Fruit fly (Drosophila melanogaster) whole organism, embryonic: ENCODE data around the gene Ubc7.

Experiments used
- BEAF-32 ChIP-seq: fragments of 200-800 bp; sonication (Bioruptor generic); optimal IDR thresholded peaks from 3 replicates; lab custom pipeline; 2017; ENCODE audit warnings: missing biosample characterization, missing genetic modification characterization, mild to moderate bottlenecking, moderate library complexity, missing genetic modification reagents
- CG10267 ChIP-seq: fragments of 200-800 bp; sonication (Bioruptor generic); optimal IDR thresholded peaks from 2 replicates; lab custom pipeline; 2018; ENCODE audit warnings: missing biosample characterization, mild to moderate bottlenecking, missing genetic modification characterization, moderate library complexity
- CG10431 ChIP-seq: fragments of 200-800 bp; sonication (Bioruptor generic); optimal IDR thresholded peaks from 3 replicates; lab custom pipeline; 2018; ENCODE audit warnings: missing biosample characterization, mild to moderate bottlenecking, missing genetic modification characterization
- CG11696 ChIP-seq: fragments of 200-800 bp; sonication (Bioruptor generic); IDR thresholded peaks from 2 replicates; pipeline ENCODE4 v1.3.6; 2022; ENCODE audit warnings: missing biosample characterization, missing genetic modification characterization
- CG12769 ChIP-seq: fragments of 200-800 bp; sonication (Bioruptor generic); optimal IDR thresholded peaks from 2 replicates; lab custom pipeline; 2019; ENCODE audit warnings: missing biosample characterization, mild to moderate bottlenecking, missing genetic modification characterization, moderate library complexity
- CG12942 ChIP-seq: fragments of 200-800 bp; sonication (Bioruptor generic); optimal IDR thresholded peaks from 3 replicates; lab custom pipeline; 2016; ENCODE audit warnings: missing biosample characterization, missing genetic modification characterization
- CG15479 ChIP-seq: fragments of 200-800 bp; sonication (Bioruptor generic); optimal IDR thresholded peaks from 3 replicates; lab custom pipeline; 2019; ENCODE audit warnings: missing biosample characterization, mild to moderate bottlenecking, missing genetic modification characterization, moderate library complexity
- CG15514 ChIP-seq: fragments of 200-800 bp; sonication (Bioruptor generic); optimal IDR thresholded peaks from 3 replicates; lab custom pipeline; 2017; ENCODE audit warnings: missing biosample characterization, missing genetic modification characterization, mild to moderate bottlenecking, moderate library complexity, missing genetic modification reagents
- CG17385 ChIP-seq: fragments of 200-800 bp; sonication (Bioruptor generic); optimal IDR thresholded peaks from 3 replicates; lab custom pipeline; 2018; ENCODE audit warnings: missing biosample characterization, mild to moderate bottlenecking, missing genetic modification characterization
- CG18599 ChIP-seq: fragments of 200-800 bp; sonication (Bioruptor generic); optimal IDR thresholded peaks from 3 replicates; lab custom pipeline; 2017; ENCODE audit warnings: missing biosample characterization, missing genetic modification characterization, mild to moderate bottlenecking, moderate library complexity, missing genetic modification reagents
- CG2120 ChIP-seq: fragments of 200-800 bp; sonication (Bioruptor generic); optimal IDR thresholded peaks from 3 replicates; lab custom pipeline; 2016; ENCODE audit warnings: missing biosample characterization, missing genetic modification characterization
- CG2712 ChIP-seq: fragments of 200-800 bp; optimal IDR thresholded peaks from 3 replicates; lab custom pipeline; 2019; ENCODE audit warnings: missing biosample characterization, mild to moderate bottlenecking, missing genetic modification characterization, moderate library complexity
- CG31224 ChIP-seq: fragments of 200-800 bp; sonication (Bioruptor generic); IDR thresholded peaks from 2 replicates; pipeline ENCODE4 v1.3.6; 2022; ENCODE audit warnings: missing biosample characterization, missing genetic modification characterization
- CG4360 ChIP-seq: fragments of 200-800 bp; sonication (Bioruptor generic); IDR thresholded peaks from 2 replicates; pipeline ENCODE4 v1.3.6; 2022; ENCODE audit warnings: missing biosample characterization, missing genetic modification characterization
- CG4617 ChIP-seq: fragments of 200-800 bp; sonication (Bioruptor generic); optimal IDR thresholded peaks from 3 replicates; lab custom pipeline; 2016; ENCODE audit warnings: missing biosample characterization, missing genetic modification characterization, borderline replicate concordance
- CG6254 ChIP-seq: fragments of 200-800 bp; sonication (Bioruptor generic); optimal IDR thresholded peaks from 3 replicates; lab custom pipeline; 2017; ENCODE audit warnings: mild to moderate bottlenecking, missing biosample characterization, missing genetic modification reagents, missing genetic modification characterization
- CG7271 ChIP-seq: fragments of 200-800 bp; sonication (Bioruptor generic); optimal IDR thresholded peaks from 2 replicates; lab custom pipeline; 2018; ENCODE audit warnings: missing biosample characterization, mild to moderate bottlenecking, missing genetic modification characterization, moderate library complexity
- CG7556 ChIP-seq: fragments of 200-800 bp; sonication (Bioruptor generic); optimal IDR thresholded peaks from 2 replicates; lab custom pipeline; 2017; ENCODE audit warnings: missing biosample characterization, mild to moderate bottlenecking, missing genetic modification characterization
- CG8478 ChIP-seq: fragments of >200 bp; optimal IDR thresholded peaks from 2 replicates; lab custom pipeline; 2018
- CHES-1-like ChIP-seq: fragments of 200-800 bp; sonication (Bioruptor generic); optimal IDR thresholded peaks from 2 replicates; lab custom pipeline; 2016; ENCODE audit warnings: missing biosample characterization, missing genetic modification characterization
- ERR ChIP-seq: fragments of 200-800 bp; sonication (Bioruptor generic); optimal IDR thresholded peaks from 2 replicates; lab custom pipeline; 2016; ENCODE audit warnings: missing biosample characterization, missing genetic modification characterization
- Ets65A ChIP-seq: fragments of 200-800 bp; sonication (Bioruptor generic); peaks from one replicate; lab custom pipeline; 2016; ENCODE audit warnings: missing biosample characterization, missing genetic modification characterization
- Ets97D ChIP-seq: fragments of 200-800 bp; sonication (Bioruptor generic); optimal IDR thresholded peaks from 3 replicates; lab custom pipeline; 2016; ENCODE audit warnings: missing biosample characterization, missing genetic modification characterization
- MESR4 ChIP-seq: fragments of 200-800 bp; sonication (Bioruptor generic); optimal IDR thresholded peaks from 2 replicates; lab custom pipeline; 2018; ENCODE audit warnings: missing biosample characterization, mild to moderate bottlenecking, missing genetic modification characterization, moderate library complexity
- Med ChIP-seq: fragments of 200-800 bp; sonication (Bioruptor generic); peaks from one replicate; lab custom pipeline; 2016; ENCODE audit warnings: missing biosample characterization, missing genetic modification characterization, mild to moderate bottlenecking, inconsistent platforms, moderate library complexity
- Opbp ChIP-seq: fragments of 200-800 bp; sonication (Bioruptor generic); IDR thresholded peaks from 3 replicates; pipeline ENCODE4 v1.3.6; 2022; ENCODE audit warnings: missing biosample characterization, missing genetic modification characterization; ENCODE audit not compliant: partially characterized antibody
- Scr ChIP-seq: fragments of 200-800 bp; sonication (Bioruptor generic); IDR thresholded peaks from 2 replicates; pipeline ENCODE4 v1.3.6; 2022; ENCODE audit warnings: missing biosample characterization, missing genetic modification characterization; ENCODE audit not compliant: partially characterized antibody
- Sin3A ChIP-seq: fragments of >200 bp; optimal IDR thresholded peaks from 2 replicates; lab custom pipeline; 2018
- Sry-δ ChIP-seq: fragments of 200-800 bp; sonication (Bioruptor generic); optimal IDR thresholded peaks from 2 replicates; lab custom pipeline; 2016; ENCODE audit warnings: missing biosample characterization, missing genetic modification characterization
- amos ChIP-seq: fragments of 200-800 bp; sonication (Bioruptor generic); IDR thresholded peaks from 2 replicates; pipeline ENCODE4 v1.3.6; 2022; ENCODE audit warnings: missing biosample characterization, missing genetic modification characterization; ENCODE audit not compliant: partially characterized antibody
- eyg ChIP-seq: fragments of 200-800 bp; sonication (Bioruptor generic); optimal IDR thresholded peaks from 3 replicates; lab custom pipeline; 2016; ENCODE audit warnings: missing biosample characterization, missing genetic modification characterization
- ftz-f1 ChIP-seq: fragments of 200-800 bp; sonication (Bioruptor generic); optimal IDR thresholded peaks from 2 replicates; lab custom pipeline; 2016; ENCODE audit warnings: missing biosample characterization, missing genetic modification characterization
- gcm ChIP-seq: fragments of 200-800 bp; sonication (Bioruptor generic); optimal IDR thresholded peaks from 2 replicates; lab custom pipeline; 2019; ENCODE audit warnings: missing biosample characterization, mild to moderate bottlenecking, missing genetic modification characterization, moderate library complexity
- grau ChIP-seq: fragments of 200-800 bp; optimal IDR thresholded peaks from 3 replicates; lab custom pipeline; 2019; ENCODE audit warnings: missing biosample characterization, mild to moderate bottlenecking, missing genetic modification characterization, moderate library complexity
- hb ChIP-seq: fragments of 200-800 bp; sonication (Bioruptor generic); IDR thresholded peaks from 3 replicates; pipeline ENCODE4 v1.3.6; 2022; ENCODE audit warnings: missing biosample characterization, missing genetic modification characterization; ENCODE audit not compliant: partially characterized antibody
- insv ChIP-seq, 2 experiments: fragments of 200-800 bp; sonication (Bioruptor generic); optimal IDR thresholded peaks; 3 replicates each; lab custom pipeline; 2016 to 2018; ENCODE audit warnings: missing biosample characterization in 2 of 2, missing genetic modification characterization in 2 of 2
- knrl ChIP-seq: fragments of 200-800 bp; sonication (Bioruptor generic); IDR thresholded peaks from 3 replicates; pipeline ENCODE4 v1.3.6; 2022; ENCODE audit warnings: missing biosample characterization, missing genetic modification characterization; ENCODE audit not compliant: partially characterized antibody
- nau ChIP-seq: fragments of 200-800 bp; sonication (Bioruptor generic); optimal IDR thresholded peaks from 3 replicates; lab custom pipeline; 2017; ENCODE audit warnings: missing biosample characterization, mild to moderate bottlenecking, missing genetic modification characterization, missing genetic modification reagents
- nerfin-2 ChIP-seq: fragments of 200-800 bp; sonication (Bioruptor generic); IDR thresholded peaks from 2 replicates; pipeline ENCODE4 v1.3.6; 2022; ENCODE audit warnings: missing biosample characterization, missing genetic modification characterization; ENCODE audit not compliant: partially characterized antibody
- p53 ChIP-seq: fragments of 200-800 bp; sonication (Bioruptor generic); optimal IDR thresholded peaks from 2 replicates; lab custom pipeline; 2016; ENCODE audit warnings: missing biosample characterization, missing genetic modification characterization
- pfk ChIP-seq: fragments of 200-800 bp; sonication (Bioruptor generic); optimal IDR thresholded peaks from 2 replicates; lab custom pipeline; 2018; ENCODE audit warnings: missing biosample characterization, mild to moderate bottlenecking, missing genetic modification characterization, moderate library complexity
- phol ChIP-seq: fragments of 200-800 bp; sonication (Bioruptor generic); optimal IDR thresholded peaks from 3 replicates; lab custom pipeline; 2018; ENCODE audit warnings: missing biosample characterization, mild to moderate bottlenecking, missing genetic modification characterization, moderate library complexity
- rib ChIP-seq: fragments of 200-800 bp; sonication (Bioruptor generic); IDR thresholded peaks from 2 replicates; pipeline ENCODE4 v1.3.6; 2022; ENCODE audit warnings: missing biosample characterization, missing genetic modification characterization
- sim ChIP-seq: fragments of 200-800 bp; sonication (Bioruptor generic); IDR thresholded peaks from 2 replicates; pipeline ENCODE4 v1.3.6; 2022; ENCODE audit warnings: missing biosample characterization, missing genetic modification characterization
- slou ChIP-seq: fragments of 200-800 bp; sonication (Bioruptor generic); optimal IDR thresholded peaks from 3 replicates; lab custom pipeline; 2016; ENCODE audit warnings: missing biosample characterization, missing genetic modification characterization
- sob ChIP-seq: fragments of 200-800 bp; sonication (Bioruptor generic); IDR thresholded peaks from 2 replicates; pipeline ENCODE4 v1.3.6; 2022; ENCODE audit warnings: missing biosample characterization, missing genetic modification characterization
- sug ChIP-seq: fragments of 200-800 bp; optimal IDR thresholded peaks from 2 replicates; lab custom pipeline; 2019; ENCODE audit warnings: missing biosample characterization, mild to moderate bottlenecking, missing genetic modification characterization, moderate library complexity
- twi ChIP-seq: fragments of 200-800 bp; optimal IDR thresholded peaks from 2 replicates; lab custom pipeline; 2019; ENCODE audit warnings: missing biosample characterization, mild to moderate bottlenecking, missing genetic modification characterization, moderate library complexity
- zfh1 ChIP-seq: fragments of 200-800 bp; sonication (Bioruptor generic); IDR thresholded peaks from 3 replicates; pipeline ENCODE4 v1.3.6; 2022; ENCODE audit warnings: missing biosample characterization, missing genetic modification characterization
- zfh2 ChIP-seq: fragments of 200-800 bp; sonication (Bioruptor generic); optimal IDR thresholded peaks from 2 replicates; lab custom pipeline; 2016; ENCODE audit warnings: missing biosample characterization, missing genetic modification characterization

The Ubc7 gene

DNA sequence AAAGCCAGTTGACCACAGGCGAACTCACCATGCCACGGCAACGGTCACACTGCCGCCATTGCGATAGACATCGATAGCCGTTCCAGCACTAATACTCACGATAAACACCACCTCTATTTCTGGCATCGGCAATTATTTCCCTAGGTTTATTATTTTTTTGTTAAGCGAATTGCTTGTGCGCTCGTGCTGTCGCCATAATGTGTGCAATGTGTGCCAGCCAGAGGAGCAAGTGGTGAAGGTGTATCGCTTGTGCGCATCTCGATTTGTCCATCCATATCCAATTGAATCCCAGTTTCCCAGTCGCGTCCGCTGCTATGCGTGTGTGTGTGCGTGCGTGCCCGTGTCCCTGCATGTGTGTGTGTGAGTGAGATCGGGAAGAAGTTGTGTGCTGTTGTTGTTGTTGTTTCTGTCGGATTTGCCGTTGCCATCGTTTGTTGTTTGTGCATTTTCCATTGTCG is 17.2 kb downstream of the Ubc7 start, which contains the start of gene mbt (continued):
- TF ChIP-seq gcm (GFP tag; lab: Kevin White, UChicago) (no peak), CG6254 (no peak), nau (GFP tag; lab: Kevin White, UChicago) (no peak), CG2712 (tag; lab: Kevin White, UChicago) (peak; percentile 15), sug (tag; lab: Kevin White, UChicago) (peak; percentile 16), CHES-1-like (GFP tag; lab: Kevin White, UChicago) (peak; percentile 72), eyg (no peak), BEAF-32 (GFP tag; lab: Kevin White, UChicago) (peak; percentile 97), Med (GFP tag; lab: Kevin White, UChicago) (peak; percentile 89), CG10267 (tag; lab: Kevin White, UChicago) (peak; percentile 43), CG4617 (peak; percentile 86), zfh2 (peak; percentile 25), nerfin-2 (GFP tag; lab: Robert Waterston, UW) (peak; percentile 56; the same call in 1 of the 2 replicates), phol (tag; lab: Kevin White, UChicago) (peak; percentile 86), knrl (GFP tag; lab: Robert Waterston, UW) (peak; percentile 92), CG11696 (no peak), Sin3A (lab: Kevin White, UChicago) (peak; percentile 85), CG15514 (GFP tag; lab: Kevin White, UChicago) (peak; percentile 72), pfk (GFP tag; lab: Kevin White, UChicago) (no peak), Scr (GFP tag; lab: Robert Waterston, UW) (peak; percentile 91), CG17385 (GFP tag; lab: Kevin White, UChicago) (peak; percentile 14), Ets65A (GFP tag; lab: Kevin White, UChicago) (peak; percentile 35), grau (peak; percentile 20), CG12942 (GFP tag; lab: Kevin White, UChicago) (no peak), CG31224 (GFP tag; lab: Robert Waterston, UW) (no peak), CG7271 (peak; percentile 8), CG2120 (GFP tag; lab: Kevin White, UChicago) (peak; percentile 11), insv (GFP tag; optimal IDR thresholded peaks at IDR 0.05; lab: Kevin White, UChicago) (peak in 1 of 2 experiments; percentile 56), CG10431 (GFP tag; lab: Kevin White, UChicago) (no peak), CG18599 (GFP tag; lab: Kevin White, UChicago) (no peak), CG15479 (GFP tag; lab: Kevin White, UChicago) (peak; percentile 50), amos (GFP tag; lab: Robert Waterston, UW) (peak; percentile 96), CG7556 (GFP tag; lab: Kevin White, UChicago) (peak; percentile 10), rib (no peak), p53 (GFP tag; lab: Kevin White, UChicago) (peak; percentile 58), twi (tag; lab: Kevin White, UChicago) (peak; percentile 4), Ets97D (GFP tag; lab: Kevin White, UChicago) (peak; percentile 74), ftz-f1 (GFP tag; lab: Kevin White, UChicago) (peak; percentile 19), CG12769 (peak; percentile 93), CG8478 (lab: Kevin White, UChicago) (peak; percentile 85), slou (GFP tag; lab: Kevin White, UChicago) (no peak), ERR (peak; percentile 22), hb (GFP tag; lab: Robert Waterston, UW) (peak; percentile 84), MESR4 (GFP tag; lab: Kevin White, UChicago) (peak; percentile 94), zfh1 (GFP tag; lab: Robert Waterston, UW) (0 out of 3 replicates have a peak, but pooled peaks have one; percentile 24), sob (GFP tag; lab: Robert Waterston, UW) (0 out of 2 replicates have a peak, but pooled peaks have one; percentile 32), Sry-δ (peak; percentile 99), Opbp (GFP tag; lab: Robert Waterston, UW) (peak; percentile 95), sim (GFP tag; lab: Robert Waterston, UW) (no peak), CG4360 (GFP tag; lab: Robert Waterston, UW) (peak; percentile 94)
